Fruit fly (Drosophila melanogaster) whole organism, wandering third instar larva: ENCODE results near the gene Dr.

Experiments used
- Abd-B ChIP-seq: fragments of >200 bp; optimal IDR thresholded peaks from 2 replicates; lab custom pipeline; 2017; ENCODE audit warnings: missing biosample characterization, missing genetic modification characterization
- CG32264 ChIP-seq: fragments of 200-800 bp; sonication (Bioruptor generic); optimal IDR thresholded peaks from 2 replicates; lab custom pipeline; 2016; ENCODE audit warnings: missing biosample characterization, missing genetic modification characterization
- CG9705 ChIP-seq: fragments of 200-800 bp; sonication (Bioruptor generic); optimal IDR thresholded peaks from 2 replicates; lab custom pipeline; 2018; ENCODE audit warnings: missing biosample characterization, mild to moderate bottlenecking, missing genetic modification characterization
- CrebA ChIP-seq: fragments of 200-800 bp; sonication (Bioruptor generic); optimal IDR thresholded peaks from 2 replicates; lab custom pipeline; 2016; ENCODE audit warnings: missing biosample characterization, mild to moderate bottlenecking, missing genetic modification characterization, borderline replicate concordance
- Dfd ChIP-seq: fragments of >200 bp; optimal IDR thresholded peaks from 2 replicates; lab custom pipeline; 2017; ENCODE audit warnings: missing biosample characterization, missing genetic modification characterization
- Dif ChIP-seq: fragments of 200-275, 200-300 bp; sonication (Bioruptor generic); optimal IDR thresholded peaks from 2 replicates; lab custom pipeline; 2018; ENCODE audit warnings: missing biosample characterization, missing genetic modification characterization; ENCODE audit not compliant: partially characterized antibody
- GATAd ChIP-seq: sonication (Bioruptor generic); optimal IDR thresholded peaks from 2 replicates; lab custom pipeline; 2016; ENCODE audit warnings: missing biosample characterization, missing genetic modification characterization
- HLH106 ChIP-seq: fragments of 200-800 bp; optimal IDR thresholded peaks from 3 replicates; lab custom pipeline; 2019; ENCODE audit warnings: missing biosample characterization, mild to moderate bottlenecking, missing genetic modification characterization, moderate library complexity
- Hnf4 ChIP-seq: fragments of 200-800 bp; sonication (Bioruptor generic); optimal IDR thresholded peaks from 2 replicates; lab custom pipeline; 2016; ENCODE audit warnings: missing biosample characterization, mild to moderate bottlenecking, missing genetic modification characterization
- Hr78 ChIP-seq: fragments of >200 bp; optimal IDR thresholded peaks from 2 replicates; lab custom pipeline; 2017; ENCODE audit warnings: missing biosample characterization, missing genetic modification characterization
- Hr83 ChIP-seq: fragments of 200-300 bp; sonication (Bioruptor generic); optimal IDR thresholded peaks from 2 replicates; lab custom pipeline; 2016; ENCODE audit warnings: missing biosample characterization, mild to moderate bottlenecking, missing genetic modification characterization, moderate library complexity; ENCODE audit not compliant: poor library complexity, severe bottlenecking
- Jra ChIP-seq: sonication (Bioruptor generic); optimal IDR thresholded peaks from 2 replicates; lab custom pipeline; 2016; ENCODE audit warnings: missing biosample characterization, missing genetic modification characterization
- Mio ChIP-seq: sonication (Bioruptor generic); optimal IDR thresholded peaks from 2 replicates; lab custom pipeline; 2016; ENCODE audit warnings: missing biosample characterization, missing genetic modification characterization
- Myc ChIP-seq: fragments of >200 bp; optimal IDR thresholded peaks from 2 replicates; lab custom pipeline; 2017
- N ChIP-seq: fragments of >200 bp; optimal IDR thresholded peaks from 2 replicates; lab custom pipeline; 2018; ENCODE audit warnings: missing biosample characterization, missing external identifiers, missing genetic modification characterization
- OdsH ChIP-seq: fragments of 200-800 bp; sonication (Bioruptor generic); optimal IDR thresholded peaks from 2 replicates; lab custom pipeline; 2016; ENCODE audit warnings: missing biosample characterization, mild to moderate bottlenecking, missing genetic modification characterization
- Rel ChIP-seq, 2 experiments: fragments of 200-800 bp; sonication (Bioruptor generic) in 1 of 2; optimal IDR thresholded peaks; 2 replicates in 1 of 2; 3 replicates in 1 of 2; lab custom pipeline; 2016 to 2019; ENCODE audit warnings: mild to moderate bottlenecking in 2 of 2, missing biosample characterization in 2 of 2, missing genetic modification characterization in 2 of 2, moderate library complexity in 1 of 2
- Sp1 ChIP-seq: fragments of 200-800 bp; sonication (Bioruptor generic); optimal IDR thresholded peaks from 3 replicates; lab custom pipeline; 2019; ENCODE audit warnings: missing biosample characterization, mild to moderate bottlenecking, missing genetic modification characterization, moderate library complexity
- Vsx2 ChIP-seq: fragments of 200-300, 225-300 bp; sonication (Bioruptor generic); optimal IDR thresholded peaks from 2 replicates; lab custom pipeline; 2018; ENCODE audit warnings: missing biosample characterization, missing genetic modification characterization; ENCODE audit not compliant: partially characterized antibody
- br ChIP-seq: fragments of 200-800 bp; sonication (Bioruptor generic); optimal IDR thresholded peaks from 2 replicates; lab custom pipeline; 2016; ENCODE audit warnings: missing biosample characterization, missing genetic modification characterization
- brk ChIP-seq: fragments of 200-800 bp; sonication (Bioruptor generic); optimal IDR thresholded peaks from 2 replicates; lab custom pipeline; 2016; ENCODE audit warnings: missing biosample characterization, mild to moderate bottlenecking, missing genetic modification characterization
- dl ChIP-seq, 2 experiments: fragments of 175-275, 200-275 bp in 1 of 2; fragments of 200-275 bp in 1 of 2; sonication (Bioruptor generic); optimal IDR thresholded peaks; lab custom pipeline; 2018; ENCODE audit warnings: mild to moderate bottlenecking in 2 of 2, missing biosample characterization in 2 of 2, missing genetic modification characterization in 2 of 2, moderate library complexity in 2 of 2; ENCODE audit not compliant: partially characterized antibody in 2 of 2, insufficient read depth in 1 of 2
- dmrt93B ChIP-seq: fragments of 200-800 bp; sonication (Bioruptor generic); optimal IDR thresholded peaks from 2 replicates; lab custom pipeline; 2018; ENCODE audit warnings: missing biosample characterization, mild to moderate bottlenecking, missing genetic modification characterization
- dsf ChIP-seq: sonication (Bioruptor generic); optimal IDR thresholded peaks from 2 replicates; lab custom pipeline; 2016; ENCODE audit warnings: missing biosample characterization, missing genetic modification characterization, borderline replicate concordance
- ey ChIP-seq: fragments of 200-800 bp; sonication (Bioruptor generic); optimal IDR thresholded peaks from 2 replicates; lab custom pipeline; 2016; ENCODE audit warnings: missing biosample characterization, missing genetic modification characterization
- foxo ChIP-seq, 2 experiments: fragments of 200-800 bp; sonication (Bioruptor generic); optimal IDR thresholded peaks; 2 replicates in 1 of 2; 3 replicates in 1 of 2; lab custom pipeline; 2016 to 2017; ENCODE audit warnings: missing biosample characterization in 2 of 2, missing genetic modification characterization in 2 of 2
- fru ChIP-seq: fragments of 200-800 bp; sonication (Bioruptor generic); optimal IDR thresholded peaks from 3 replicates; lab custom pipeline; 2016; ENCODE audit warnings: missing biosample characterization, mild to moderate bottlenecking, missing genetic modification characterization
- h ChIP-seq: fragments of 200-800 bp; sonication (Bioruptor generic); optimal IDR thresholded peaks from 3 replicates; lab custom pipeline; 2016; ENCODE audit warnings: missing biosample characterization, mild to moderate bottlenecking, missing genetic modification characterization
- jim ChIP-seq: fragments of 175-275, 200-325 bp; sonication (Bioruptor generic); optimal IDR thresholded peaks from 2 replicates; lab custom pipeline; 2016; ENCODE audit warnings: missing biosample characterization, mild to moderate bottlenecking, missing genetic modification characterization
- lola ChIP-seq: fragments of >200 bp; optimal IDR thresholded peaks from 2 replicates; lab custom pipeline; 2017; ENCODE audit warnings: missing biosample characterization, missing genetic modification characterization
- pan ChIP-seq: fragments of >200 bp; optimal IDR thresholded peaks from 2 replicates; lab custom pipeline; 2017
- psq ChIP-seq: fragments of 200-800 bp; sonication (Bioruptor generic); optimal IDR thresholded peaks from 3 replicates; lab custom pipeline; 2017; ENCODE audit warnings: missing biosample characterization, mild to moderate bottlenecking, missing genetic modification characterization, moderate library complexity
- rgr ChIP-seq: fragments of 200-800 bp; sonication (Bioruptor generic); optimal IDR thresholded peaks from 3 replicates; lab custom pipeline; 2016; ENCODE audit warnings: missing biosample characterization, mild to moderate bottlenecking, missing genetic modification characterization
- sage ChIP-seq: fragments of 200-800 bp; sonication (Bioruptor generic); optimal IDR thresholded peaks from 2 replicates; lab custom pipeline; 2016; ENCODE audit warnings: missing biosample characterization, mild to moderate bottlenecking, missing genetic modification characterization
- sv ChIP-seq: fragments of 200-800 bp; sonication (Bioruptor generic); optimal IDR thresholded peaks from 3 replicates; lab custom pipeline; 2016; ENCODE audit warnings: missing biosample characterization, missing genetic modification characterization
- tai ChIP-seq: sonication (Bioruptor generic); optimal IDR thresholded peaks from 2 replicates; lab custom pipeline; 2016; ENCODE audit warnings: missing biosample characterization, missing genetic modification characterization
- usp ChIP-seq: fragments of >200 bp; optimal IDR thresholded peaks from 2 replicates; lab custom pipeline; 2017; ENCODE audit warnings: missing biosample characterization, missing genetic modification characterization
- woc ChIP-seq: sonication (Bioruptor generic); optimal IDR thresholded peaks from 2 replicates; lab custom pipeline; 2016; ENCODE audit warnings: missing biosample characterization, mild to moderate bottlenecking, missing genetic modification characterization

The Dr gene

DNA sequence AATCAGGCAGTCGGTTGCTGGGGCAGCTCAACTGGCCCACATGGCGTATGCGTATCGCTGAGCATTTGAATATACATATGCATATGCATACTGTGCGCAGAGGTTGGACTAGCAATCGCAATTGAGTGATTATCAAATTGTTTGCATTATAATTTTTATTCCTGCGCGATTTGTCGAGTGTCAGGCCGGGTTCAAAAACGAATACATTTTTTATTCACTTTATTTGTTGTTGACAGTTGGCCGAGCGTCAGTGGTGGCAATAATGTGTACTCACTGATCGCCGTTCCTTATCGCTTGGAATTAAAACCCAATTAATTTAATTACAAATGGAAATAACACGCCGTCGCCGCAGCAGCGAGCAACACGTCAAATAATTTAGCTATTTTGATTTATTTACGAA lies 9.6 kb downstream of the Dr start:
- TF ChIP-seq Rel (GFP tag; optimal IDR thresholded peaks at IDR 0.05; lab: Kevin White, UChicago) = no peak
- peak; percentile 23 for TF ChIP-seq Rel (tag; optimal IDR thresholded peaks at IDR 0.05; lab: Kevin White, UChicago)
- no peak for TF ChIP-seq Sp1

DNA sequence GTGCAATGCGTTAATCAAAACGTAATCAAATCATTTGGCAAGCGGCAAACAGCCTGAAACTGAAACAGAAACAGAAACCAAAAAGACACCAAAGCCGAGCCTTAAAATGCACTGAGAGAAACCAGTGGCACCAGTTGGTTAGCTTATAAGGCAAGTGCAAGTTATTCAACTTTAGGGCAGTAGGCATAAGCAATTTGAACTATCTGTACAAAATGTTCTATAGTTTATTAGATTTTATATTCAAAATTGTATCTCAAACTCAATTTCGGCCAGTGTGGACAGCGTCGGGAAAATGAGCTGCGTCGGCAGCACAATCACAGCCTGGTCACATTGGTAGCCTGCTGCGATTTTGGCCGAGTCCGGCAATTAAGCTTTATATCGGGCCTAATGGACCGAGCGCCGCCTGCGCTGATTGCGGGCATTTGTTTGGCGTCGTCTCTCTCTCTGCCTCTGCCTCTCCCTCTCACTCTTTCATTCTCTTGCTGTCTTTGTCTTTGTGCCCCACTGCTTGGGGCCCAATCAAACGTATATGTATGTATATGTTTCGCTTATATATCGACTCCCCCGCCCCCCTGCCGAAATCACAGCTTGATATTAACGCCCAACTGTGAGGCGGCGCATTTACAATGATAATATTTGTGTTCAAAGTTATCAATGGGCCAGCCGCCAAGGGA lies 10.9 kb downstream of the Dr start:
- TF ChIP-seq fru = peak; percentile 79
- peak; percentile 8 for TF ChIP-seq CrebA (GFP tag; lab: Kevin White, UChicago)
- TF ChIP-seq Myc (lab: Kevin White, UChicago) = no peak
- TF ChIP-seq Rel (GFP tag; optimal IDR thresholded peaks at IDR 0.05; lab: Kevin White, UChicago) = no peak
- TF ChIP-seq Rel (tag; optimal IDR thresholded peaks at IDR 0.05; lab: Kevin White, UChicago) = peak; percentile 24
- TF ChIP-seq foxo (GFP tag; optimal IDR thresholded peaks at IDR 0.05; lab: Kevin White, UChicago) = peak in 1 of 2 experiments; percentile 90
- TF ChIP-seq Mio (GFP tag; lab: Kevin White, UChicago) = no peak
- no peak for TF ChIP-seq usp (GFP tag; lab: Kevin White, UChicago)
- TF ChIP-seq brk (GFP tag; lab: Kevin White, UChicago) = peak; percentile 24
- peak; percentile 71 for TF ChIP-seq psq (GFP tag; lab: Kevin White, UChicago)
- no peak for TF ChIP-seq N (GFP tag; lab: Kevin White, UChicago)
- peak; percentile 68 for TF ChIP-seq Jra (GFP tag; lab: Kevin White, UChicago)
- TF ChIP-seq HLH106 (tag; lab: Kevin White, UChicago) = peak; percentile 88
- TF ChIP-seq sv (GFP tag; lab: Kevin White, UChicago) = peak; percentile 38
- TF ChIP-seq br (GFP tag; lab: Kevin White, UChicago) = peak; percentile 86
- peak; percentile 81 for TF ChIP-seq rgr (GFP tag; lab: Kevin White, UChicago)
- TF ChIP-seq dmrt93B (GFP tag; lab: Kevin White, UChicago) = peak; percentile 72
- no peak for TF ChIP-seq jim (GFP tag; lab: Kevin White, UChicago)
- TF ChIP-seq sage (GFP tag; lab: Kevin White, UChicago) = peak; percentile 62
- no peak for TF ChIP-seq Hr83 (GFP tag; lab: Kevin White, UChicago)
- no peak for TF ChIP-seq dsf (GFP tag; lab: Kevin White, UChicago)
- no peak for TF ChIP-seq Dfd (GFP tag; lab: Kevin White, UChicago)
- TF ChIP-seq Vsx2 (GFP tag; lab: Kevin White, UChicago) = no peak
- peak; percentile 42 for TF ChIP-seq tai (GFP tag; lab: Kevin White, UChicago)
- TF ChIP-seq woc (GFP tag; lab: Kevin White, UChicago) = peak; percentile 64
- no peak for TF ChIP-seq lola
- TF ChIP-seq GATAd (GFP tag; lab: Kevin White, UChicago) = no peak
- peak; percentile 71 for TF ChIP-seq OdsH
- TF ChIP-seq pan (lab: Kevin White, UChicago) = no peak
- no peak for TF ChIP-seq Abd-B (GFP tag; lab: Kevin White, UChicago)
- peak; percentile 79 for TF ChIP-seq Hnf4
- TF ChIP-seq ey (GFP tag; lab: Kevin White, UChicago) = peak; percentile 77
- TF ChIP-seq CG9705 (GFP tag; lab: Kevin White, UChicago) = peak; percentile 62
- no peak for TF ChIP-seq Hr78 (GFP tag; lab: Kevin White, UChicago)
- TF ChIP-seq h = peak; percentile 89
- TF ChIP-seq Dif = no peak
- TF ChIP-seq dl (GFP tag; optimal IDR thresholded peaks at IDR 0.05; lab: Kevin White, UChicago; ENCODE audit: insufficient read depth in 1 of 2, partially characterized antibody in 2 of 2) = no peak
- TF ChIP-seq Sp1 = peak; percentile 76
- peak; percentile 69 for TF ChIP-seq CG32264 (GFP tag; lab: Kevin White, UChicago)
